Worm (Caenorhabditis elegans): Measurements from ENCODE around the gene lgg-1.

lgg-1 gene

ce11 chrII:6348360-6348759, 841 bp upstream of the lgg-1 start:
- TF ChIP-seq zfh-2 (GFP tag; conservative IDR thresholded peaks at IDR 0.05) (peak; percentile 82), egrh-3 (GFP tag; IDR thresholded peaks at IDR 0.05) (peak; percentile 53; the same call in 1 of the 2 replicates), egl-18 (GFP tag; IDR thresholded peaks at IDR 0.05) (peak; percentile 42; the same call in 1 of the 2 replicates), hrde-1 (tag; optimal IDR thresholded peaks at IDR 0.05; ENCODE audit: borderline replicate concordance) (no peak), K12H6.12 (tag; optimal IDR thresholded peaks at IDR 0.05) (peak; percentile 75), B0336.3 (GFP tag; IDR thresholded peaks at IDR 0.05) (no peak), F57C9.4 (tag; optimal IDR thresholded peaks at IDR 0.05) (no peak), C17E4.6 (GFP tag; IDR thresholded peaks at IDR 0.05) (0 out of 2 replicates have a peak, but pooled peaks have one; percentile 38), B0019.2 (GFP tag; conservative IDR thresholded peaks at IDR 0.05) (no peak), dpff-1 (tag; optimal IDR thresholded peaks at IDR 0.05) (no peak), unc-62 (GFP tag; optimal IDR thresholded peaks at IDR 0.05) (peak; percentile 88), mes-4 (tag; optimal IDR thresholded peaks at IDR 0.05) (no peak), sdz-38 (tag; optimal IDR thresholded peaks at IDR 0.05) (no peak), ztf-28 (GFP tag; IDR thresholded peaks at IDR 0.05) (no peak), fkh-3 (tag; optimal IDR thresholded peaks at IDR 0.05) (no peak), chd-7 (tag; optimal IDR thresholded peaks at IDR 0.05) (peak; percentile 64), somi-1 (GFP tag; optimal IDR thresholded peaks at IDR 0.05) (peak; percentile 64), B0035.1 (tag; optimal IDR thresholded peaks at IDR 0.05) (no peak), die-1 (tag; optimal IDR thresholded peaks at IDR 0.05) (peak; percentile 35), F23B12.7 (tag; optimal IDR thresholded peaks at IDR 0.05; ENCODE audit: insufficient read depth) (peak; percentile 42), efl-1 (GFP tag; optimal IDR thresholded peaks at IDR 0.05) (no peak), mel-28 (tag; optimal IDR thresholded peaks at IDR 0.05; ENCODE audit: borderline replicate concordance) (no peak), madf-3 (GFP tag; IDR thresholded peaks at IDR 0.05) (0 out of 2 replicates have a peak, but pooled peaks have one; percentile 67), madf-8 (GFP tag; conservative IDR thresholded peaks at IDR 0.05) (no peak), sptf-2 (GFP tag; optimal IDR thresholded peaks at IDR 0.05) (no peak), lir-1 (GFP tag; conservative IDR thresholded peaks at IDR 0.05) (peak; percentile 69; the same call in 1 of the 2 replicates), pha-4 (tag; optimal IDR thresholded peaks at IDR 0.05) (peak; percentile 79), T07F8.4 (tag; optimal IDR thresholded peaks at IDR 0.05) (no peak), hsf-1 (GFP tag; IDR thresholded peaks at IDR 0.05) (0 out of 2 replicates have a peak, but pooled peaks have one; percentile 53), rcor-1 (GFP tag; IDR thresholded peaks at IDR 0.05) (0 out of 2 replicates have a peak, but pooled peaks have one; percentile 28), bed-2 (GFP tag; IDR thresholded peaks at IDR 0.05) (no peak), nhr-80 (tag; optimal IDR thresholded peaks at IDR 0.05) (peak; percentile 80), atf-7 (tag; optimal IDR thresholded peaks at IDR 0.05) (peak; percentile 73), nfya-2 (GFP tag; IDR thresholded peaks at IDR 0.05) (no peak), akir-1 (GFP tag; optimal IDR thresholded peaks at IDR 0.05) (no peak), mcd-1 (GFP tag; IDR thresholded peaks at IDR 0.05) (peak; percentile 85), attf-5 (GFP tag; optimal IDR thresholded peaks at IDR 0.05) (peak; percentile 82), madf-6 (GFP tag; IDR thresholded peaks at IDR 0.05) (no peak), madf-10 (tag; optimal IDR thresholded peaks at IDR 0.05) (peak; percentile 82), ceh-40 (GFP tag; IDR thresholded peaks at IDR 0.05) (no peak), dox-1 (GFP tag; IDR thresholded peaks at IDR 0.05) (peak; percentile 54; the same call in 1 of the 2 replicates), F39B2.1 (GFP tag; IDR thresholded peaks at IDR 0.05) (no peak), repo-1 (tag; optimal IDR thresholded peaks at IDR 0.05) (peak; percentile 52), lin-26 (GFP tag; IDR thresholded peaks at IDR 0.05) (peak; percentile 72; the same call in 1 of the 2 replicates), rec-8 (tag; optimal IDR thresholded peaks at IDR 0.05) (no peak), ztf-26 (tag; optimal IDR thresholded peaks at IDR 0.05) (peak; percentile 67), snpc-1.1 (tag; optimal IDR thresholded peaks at IDR 0.05; ENCODE audit: insufficient read depth) (peak; percentile 16), ztf-3 (GFP tag; optimal IDR thresholded peaks at IDR 0.05) (no peak)

All from whole organism, young adult.